Worm (Caenorhabditis elegans) whole organism, midembryonic: ENCODE results near the gene nduf-11.

ENCODE experiments used
- T22C8.4 ChIP-seq: fragments of 200-800 bp; sonication (Bioruptor generic); IDR thresholded peaks from 2 replicates; pipeline ENCODE4 v1.3.6; 2022; ENCODE audit warnings: missing genetic modification characterization, missing compliant biosample characterization
- cog-1 ChIP-seq: sonication (generic microtip); optimal IDR thresholded peaks from 2 replicates; lab custom pipeline; 2016; ENCODE audit warnings: missing genetic modification characterization, missing compliant biosample characterization
- flt-1 ChIP-seq: fragments of 200-800 bp; sonication (Bioruptor generic); IDR thresholded peaks from 2 replicates; pipeline ENCODE4 v1.3.6; 2022; ENCODE audit warnings: missing genetic modification characterization, missing compliant biosample characterization
- klf-2 ChIP-seq: fragments of 200-800 bp; sonication (Bioruptor generic); conservative IDR thresholded peaks from 2 replicates; pipeline ENCODE4 v1.3.6; 2022; ENCODE audit warnings: missing genetic modification reagents, missing genetic modification characterization, missing compliant biosample characterization
- med-1 ChIP-seq: sonication (generic microtip); optimal IDR thresholded peaks from 2 replicates; lab custom pipeline; 2017; ENCODE audit warnings: missing genetic modification characterization, mild to moderate bottlenecking, missing compliant biosample characterization, antibody characterized with exemption, missing genetic modification reagents; ENCODE audit not compliant: insufficient read depth
- ref-1 ChIP-seq: fragments of 200-800 bp; sonication (Bioruptor generic); conservative IDR thresholded peaks from 2 replicates; pipeline ENCODE4 v1.3.6; 2022; ENCODE audit warnings: missing genetic modification reagents, missing genetic modification characterization, missing compliant biosample characterization
- tab-1 ChIP-seq: fragments of 200-800 bp; sonication (Bioruptor generic); IDR thresholded peaks from 2 replicates; pipeline ENCODE4 v1.3.6; 2022; ENCODE audit warnings: missing genetic modification characterization, missing compliant biosample characterization
- ztf-23 ChIP-seq: fragments of 200-800 bp; sonication (Bioruptor generic); IDR thresholded peaks from 2 replicates; pipeline ENCODE4 v1.3.6; 2022; ENCODE audit warnings: missing genetic modification reagents, missing genetic modification characterization, missing compliant biosample characterization
- ztf-29 ChIP-seq: fragments of 200-800 bp; sonication (Bioruptor generic); IDR thresholded peaks from 2 replicates; pipeline ENCODE4 v1.3.6; 2022; ENCODE audit warnings: missing genetic modification reagents, missing genetic modification characterization, missing compliant biosample characterization

nduf-11 gene

DNA sequence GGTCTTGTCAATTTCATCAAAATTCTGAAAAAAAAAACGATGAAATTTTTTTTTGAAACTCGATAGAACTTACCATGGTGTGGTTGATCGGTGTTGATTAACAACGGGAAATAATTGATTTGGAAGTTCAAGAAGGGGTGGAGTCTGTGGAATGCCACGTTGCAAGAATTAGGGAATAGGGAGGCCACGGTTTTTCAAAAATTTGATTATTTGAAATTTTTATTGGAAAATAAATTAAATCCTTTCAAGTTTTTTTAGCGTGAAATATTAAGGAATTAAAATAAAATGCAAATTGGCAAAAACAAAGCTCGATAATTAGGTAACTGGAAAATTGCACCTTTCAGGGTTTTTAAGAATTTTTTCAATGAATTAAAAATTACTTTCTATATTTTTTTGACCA lies 5.9 kb downstream of the nduf-11 start, which contains the start of gene rmd-3:
rmd-3 (minus strand) TSS at position 101 of the 400 bp plus-strand sequence.
- TF ChIP-seq tab-1 (GFP tag; lab: Robert Waterston, UW) = no peak
- no peak for TF ChIP-seq flt-1
- no peak for TF ChIP-seq med-1 (GFP tag; lab: Kevin White, UChicago)
- TF ChIP-seq T22C8.4 = no peak
- no peak for TF ChIP-seq ztf-23 (GFP tag; lab: Robert Waterston, UW)
- no peak for TF ChIP-seq ztf-29
- no peak for TF ChIP-seq cog-1 (tag; lab: Kevin White, UChicago)
- no peak for TF ChIP-seq klf-2 (GFP tag; lab: Robert Waterston, UW)
- no peak for TF ChIP-seq ref-1 (GFP tag; lab: Robert Waterston, UW)

DNA sequence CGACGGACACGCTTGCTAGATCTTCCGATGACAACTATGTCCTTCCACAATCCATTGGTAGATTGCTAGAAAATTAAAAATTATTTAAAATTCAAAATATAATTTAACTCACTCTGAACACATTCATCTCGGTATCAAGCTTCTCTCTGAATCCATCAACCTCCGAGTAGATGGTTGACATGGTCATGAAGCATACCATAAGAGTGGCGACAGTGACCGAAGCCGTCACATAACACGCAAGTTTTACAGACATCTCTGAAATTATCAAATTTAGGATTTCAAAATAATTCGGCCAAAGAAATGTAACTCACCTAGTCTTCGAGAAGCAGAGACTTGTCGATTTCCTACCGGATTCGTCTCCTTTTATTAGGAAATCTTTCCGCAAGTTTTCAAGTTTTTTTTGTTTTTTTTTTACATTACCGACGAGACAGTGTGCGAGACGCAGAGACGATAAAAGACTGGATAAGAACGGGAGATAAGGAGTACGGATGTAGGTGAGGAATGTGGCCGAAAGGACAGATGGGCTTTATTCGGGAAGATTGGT lies 7.9 kb downstream of the nduf-11 start, which contains the start of gene sqt-1:
sqt-1 (minus strand) TSS at position 341 of the 544 bp plus-strand sequence.
- TF ChIP-seq med-1 (GFP tag; lab: Kevin White, UChicago) (no peak), T22C8.4 (no peak), ztf-23 (GFP tag; lab: Robert Waterston, UW) (no peak), cog-1 (tag; lab: Kevin White, UChicago) (no peak), tab-1 (GFP tag; lab: Robert Waterston, UW) (no peak), ref-1 (GFP tag; lab: Robert Waterston, UW) (no peak), ztf-29 (no peak), flt-1 (no peak), klf-2 (GFP tag; lab: Robert Waterston, UW) (no peak)

- TF ChIP-seq ref-1 (GFP tag; lab: Robert Waterston, UW) (no peak), tab-1 (GFP tag; lab: Robert Waterston, UW) (no peak), cog-1 (tag; lab: Kevin White, UChicago) (no peak), klf-2 (GFP tag; lab: Robert Waterston, UW) (no peak), T22C8.4 (no peak), ztf-29 (no peak), flt-1 (no peak), ztf-23 (GFP tag; lab: Robert Waterston, UW) (no peak), med-1 (GFP tag; lab: Kevin White, UChicago) (no peak)
Measured at ce11 chrII:11336640-11337241, 8.7 kb downstream of the nduf-11 start.

ce11 chrII:11336163-11336562 lies 9.3 kb downstream of the nduf-11 start:
- TF ChIP-seq cog-1 (tag; lab: Kevin White, UChicago) (no peak), flt-1 (no peak), tab-1 (GFP tag; lab: Robert Waterston, UW) (no peak)

DNA sequence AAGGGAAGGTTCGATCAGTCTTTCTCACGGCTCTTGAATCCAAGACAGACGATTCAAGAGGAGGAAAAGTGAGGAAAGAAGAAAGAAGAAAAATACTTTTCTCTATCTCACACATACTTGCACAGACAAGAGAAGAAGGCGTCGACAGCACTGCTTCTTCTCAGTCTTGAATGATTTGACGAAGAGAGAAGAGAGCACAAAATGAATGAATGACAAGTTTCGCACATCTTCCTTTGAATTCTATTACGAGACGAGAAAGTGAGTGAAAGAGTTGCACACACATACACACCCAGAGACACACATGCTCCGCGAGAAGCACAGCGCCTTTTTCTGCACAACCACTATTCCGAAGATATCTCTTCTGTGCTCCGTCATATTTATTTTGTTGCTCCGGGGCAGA lies 9.8 kb downstream of the nduf-11 start:
- TF ChIP-seq tab-1 (GFP tag; lab: Robert Waterston, UW) (no peak), ref-1 (GFP tag; lab: Robert Waterston, UW) (no peak), ztf-23 (GFP tag; lab: Robert Waterston, UW) (no peak), med-1 (GFP tag; lab: Kevin White, UChicago) (no peak), T22C8.4 (no peak), ztf-29 (no peak), flt-1 (no peak), cog-1 (tag; lab: Kevin White, UChicago) (no peak), klf-2 (GFP tag; lab: Robert Waterston, UW) (no peak)

- TF ChIP-seq ref-1 (GFP tag; lab: Robert Waterston, UW) (no peak), T22C8.4 (no peak), ztf-29 (no peak), klf-2 (GFP tag; lab: Robert Waterston, UW) (no peak), flt-1 (no peak), med-1 (GFP tag; lab: Kevin White, UChicago) (no peak), cog-1 (tag; lab: Kevin White, UChicago) (no peak), ztf-23 (GFP tag; lab: Robert Waterston, UW) (no peak), tab-1 (GFP tag; lab: Robert Waterston, UW) (no peak)
Measured at ce11 chrII:11333846-11334638, 11.4 kb downstream of the nduf-11 start.

DNA sequence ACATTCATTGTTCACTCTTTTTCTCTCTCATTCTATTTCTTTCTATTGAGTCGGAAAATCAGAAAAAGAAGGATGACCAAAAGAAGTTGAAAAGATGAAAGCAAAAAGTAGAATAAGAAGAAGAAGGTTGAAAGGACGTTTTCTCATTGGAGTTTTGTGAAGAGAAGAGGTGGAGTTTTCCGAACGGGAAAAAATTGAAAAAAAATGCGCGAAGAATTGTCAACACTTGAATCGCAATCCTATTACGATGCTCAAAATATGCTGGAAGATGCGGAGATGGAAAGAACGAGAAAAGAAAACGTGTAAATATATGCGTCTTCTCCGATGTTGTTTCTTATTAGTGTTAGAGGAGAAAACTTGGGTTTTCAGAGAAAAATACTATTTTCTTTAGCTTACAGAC lies 12.0 kb downstream of the nduf-11 start:
- TF ChIP-seq ref-1 (GFP tag; lab: Robert Waterston, UW) = no peak
- no peak for TF ChIP-seq flt-1
- no peak for TF ChIP-seq tab-1 (GFP tag; lab: Robert Waterston, UW)
- no peak for TF ChIP-seq cog-1 (tag; lab: Kevin White, UChicago)
- no peak for TF ChIP-seq ztf-23 (GFP tag; lab: Robert Waterston, UW)
- no peak for TF ChIP-seq med-1 (GFP tag; lab: Kevin White, UChicago)
- TF ChIP-seq ztf-29 = no peak
- no peak for TF ChIP-seq klf-2 (GFP tag; lab: Robert Waterston, UW)
- no peak for TF ChIP-seq T22C8.4

DNA sequence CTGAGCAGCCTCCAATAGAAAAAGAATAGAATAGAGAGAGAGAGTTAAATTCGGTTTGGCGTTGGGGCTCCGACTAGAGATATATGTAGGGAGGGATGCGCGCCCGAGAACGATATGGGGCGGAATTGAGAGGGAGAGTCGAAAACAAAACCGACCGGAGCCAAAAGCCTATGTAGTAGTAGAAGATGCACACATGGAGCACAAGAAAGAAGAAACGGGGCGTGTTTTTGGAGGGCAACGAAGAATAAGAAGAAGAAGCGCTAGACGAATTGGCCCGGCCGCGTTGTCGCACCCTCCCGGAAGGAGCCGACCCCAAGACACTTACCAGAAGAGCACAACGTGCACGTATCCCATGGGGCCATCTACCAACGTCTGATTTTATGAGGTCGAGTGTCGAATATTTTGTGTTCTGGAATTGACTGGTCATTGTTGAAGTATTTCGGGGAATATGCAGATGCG lies 16.4 kb downstream of the nduf-11 start, which contains the start of gene tag-180:
tag-180 (minus strand) TSS at position 409 of the 459 bp plus-strand sequence.
- no peak for TF ChIP-seq ztf-29
- TF ChIP-seq tab-1 (GFP tag; lab: Robert Waterston, UW) = no peak
- TF ChIP-seq T22C8.4 = no peak
- TF ChIP-seq med-1 (GFP tag; lab: Kevin White, UChicago) = no peak
- TF ChIP-seq klf-2 (GFP tag; lab: Robert Waterston, UW) = no peak
- TF ChIP-seq flt-1 = no peak

ce11 chrII:11319591-11319990 lies 25.8 kb downstream of the nduf-11 start, which contains the start of gene nlp-51:
TSS of gene nlp-51 (minus strand) at chrII:11319691.
- TF ChIP-seq tab-1 (GFP tag; lab: Robert Waterston, UW) (no peak), T22C8.4 (no peak), ref-1 (GFP tag; lab: Robert Waterston, UW) (no peak), klf-2 (GFP tag; lab: Robert Waterston, UW) (no peak), med-1 (GFP tag; lab: Kevin White, UChicago) (no peak), cog-1 (tag; lab: Kevin White, UChicago) (no peak), flt-1 (no peak), ztf-29 (no peak), ztf-23 (GFP tag; lab: Robert Waterston, UW) (no peak)
